Fruit fly (Drosophila melanogaster) whole organism, embryonic: ENCODE data around the gene NELF-B.
A peak's percentile ranks its signal among the peaks of the same experiment; 100 is the strongest.

ENCODE experiments used
- ATbp ChIP-seq: fragments of 200-800 bp; sonication (Bioruptor generic); optimal IDR thresholded peaks from 2 replicates; lab custom pipeline; 2017; ENCODE audit warnings: missing biosample characterization, mild to moderate bottlenecking, missing genetic modification characterization, missing genetic modification reagents
- Asciz ChIP-seq: fragments of 200-800 bp; sonication (Bioruptor generic); optimal IDR thresholded peaks from 2 replicates; lab custom pipeline; 2017; ENCODE audit warnings: missing biosample characterization, mild to moderate bottlenecking, missing genetic modification characterization, missing genetic modification reagents
- Blimp-1 ChIP-seq: fragments of 200-800 bp; sonication (Bioruptor generic); optimal IDR thresholded peaks from 3 replicates; lab custom pipeline; 2018; ENCODE audit warnings: missing biosample characterization, missing genetic modification characterization, mild to moderate bottlenecking, moderate library complexity, missing genetic modification reagents
- CG10959 ChIP-seq: fragments of 200-800 bp; sonication (Bioruptor generic); IDR thresholded peaks from 2 replicates; pipeline ENCODE4 v1.3.6; 2022; ENCODE audit warnings: missing biosample characterization, missing genetic modification characterization
- CG12155 ChIP-seq: fragments of 200-800 bp; sonication (Bioruptor generic); optimal IDR thresholded peaks from 3 replicates; lab custom pipeline; 2016; ENCODE audit warnings: missing biosample characterization, missing genetic modification characterization
- CG12299 ChIP-seq: fragments of 200-800 bp; sonication (Bioruptor generic); optimal IDR thresholded peaks from 2 replicates; lab custom pipeline; 2018; ENCODE audit warnings: missing biosample characterization, mild to moderate bottlenecking, missing genetic modification characterization
- CG13424 ChIP-seq: fragments of 200-800 bp; sonication (Bioruptor generic); optimal IDR thresholded peaks from 2 replicates; lab custom pipeline; 2019; ENCODE audit warnings: missing biosample characterization, mild to moderate bottlenecking, missing genetic modification characterization, moderate library complexity
- CG14441 ChIP-seq: fragments of 200-800 bp; sonication (Bioruptor generic); IDR thresholded peaks from 2 replicates; pipeline ENCODE4 v1.3.6; 2022; ENCODE audit warnings: missing biosample characterization, missing genetic modification characterization
- CG1603 ChIP-seq: fragments of 200-800 bp; sonication (Bioruptor generic); optimal IDR thresholded peaks from 2 replicates; lab custom pipeline; 2019; ENCODE audit warnings: missing biosample characterization, mild to moderate bottlenecking, missing genetic modification characterization, moderate library complexity
- CG17328 ChIP-seq: fragments of 200-800 bp; sonication (Bioruptor generic); IDR thresholded peaks from 2 replicates; pipeline ENCODE4 v1.3.6; 2022; ENCODE audit warnings: missing biosample characterization, missing genetic modification characterization
- CG1832 ChIP-seq: fragments of 200-800 bp; sonication (Bioruptor generic); optimal IDR thresholded peaks from 2 replicates; lab custom pipeline; 2017; ENCODE audit warnings: missing biosample characterization, mild to moderate bottlenecking, missing genetic modification characterization, inconsistent platforms
- CG18764 ChIP-seq: fragments of 200-800 bp; sonication (Bioruptor generic); optimal IDR thresholded peaks from 3 replicates; lab custom pipeline; 2016; ENCODE audit warnings: missing biosample characterization, missing genetic modification characterization
- CG30020 ChIP-seq: fragments of 200-800 bp; optimal IDR thresholded peaks from 2 replicates; lab custom pipeline; 2019; ENCODE audit warnings: missing biosample characterization, mild to moderate bottlenecking, missing genetic modification characterization, moderate library complexity
- CG31224 ChIP-seq: fragments of 200-800 bp; sonication (Bioruptor generic); IDR thresholded peaks from 2 replicates; pipeline ENCODE4 v1.3.6; 2022; ENCODE audit warnings: missing biosample characterization, missing genetic modification characterization
- CG31388 ChIP-seq: fragments of 200-800 bp; sonication (Bioruptor generic); optimal IDR thresholded peaks from 2 replicates; lab custom pipeline; 2016; ENCODE audit warnings: missing biosample characterization, missing genetic modification characterization
- CG32772 ChIP-seq: fragments of 200-800 bp; sonication (Bioruptor generic); IDR thresholded peaks from 2 replicates; pipeline ENCODE4 v1.3.6; 2022; ENCODE audit warnings: missing biosample characterization, missing genetic modification characterization
- CG3407 ChIP-seq: fragments of 200-800 bp; sonication (Bioruptor generic); optimal IDR thresholded peaks from 2 replicates; lab custom pipeline; 2018; ENCODE audit warnings: missing biosample characterization, mild to moderate bottlenecking, missing genetic modification characterization
- CG4360 ChIP-seq: fragments of 200-800 bp; sonication (Bioruptor generic); IDR thresholded peaks from 2 replicates; pipeline ENCODE4 v1.3.6; 2022; ENCODE audit warnings: missing biosample characterization, missing genetic modification characterization
- CG6689 ChIP-seq: fragments of 200-800 bp; sonication (Bioruptor generic); IDR thresholded peaks from 2 replicates; pipeline ENCODE4 v1.3.6; 2022; ENCODE audit warnings: missing biosample characterization, missing genetic modification characterization
- CG7963 ChIP-seq: fragments of 200-800 bp; sonication (Bioruptor generic); IDR thresholded peaks from 3 replicates; pipeline ENCODE4 v1.3.6; 2022; ENCODE audit warnings: missing biosample characterization, missing genetic modification characterization; ENCODE audit not compliant: partially characterized antibody
- CkIIα-i1 ChIP-seq: fragments of 200-800 bp; sonication (Bioruptor generic); IDR thresholded peaks from 2 replicates; pipeline ENCODE4 v1.3.6; 2022; ENCODE audit warnings: missing biosample characterization, missing genetic modification characterization
- CrebB ChIP-seq: fragments of 200-800 bp; sonication (Bioruptor generic); optimal IDR thresholded peaks from 3 replicates; lab custom pipeline; 2018; ENCODE audit warnings: missing biosample characterization, mild to moderate bottlenecking, missing genetic modification characterization
- D19B ChIP-seq: fragments of 200-800 bp; sonication (Bioruptor generic); optimal IDR thresholded peaks from 2 replicates; lab custom pipeline; 2017; ENCODE audit warnings: missing biosample characterization, mild to moderate bottlenecking, missing genetic modification characterization
- Dll ChIP-seq: fragments of 200-800 bp; sonication (Bioruptor generic); IDR thresholded peaks from 4 replicates; pipeline ENCODE4 v1.3.6; 2022; ENCODE audit warnings: missing biosample characterization, missing genetic modification characterization; ENCODE audit not compliant: partially characterized antibody
- Doc2 ChIP-seq: fragments of 200-800 bp; sonication (Bioruptor generic); IDR thresholded peaks from 2 replicates; pipeline ENCODE4 v1.3.6; 2022; ENCODE audit warnings: missing biosample characterization, missing genetic modification characterization
- Elba2 ChIP-seq: fragments of 200-800 bp; sonication (Bioruptor generic); optimal IDR thresholded peaks from 3 replicates; lab custom pipeline; 2016; ENCODE audit warnings: missing biosample characterization, missing genetic modification characterization
- Hmx ChIP-seq: fragments of 200-800 bp; sonication (Bioruptor generic); optimal IDR thresholded peaks from 2 replicates; lab custom pipeline; 2016; ENCODE audit warnings: missing biosample characterization, missing genetic modification characterization
- Mad ChIP-seq: fragments of 200-800 bp; sonication (Bioruptor generic); optimal IDR thresholded peaks from 2 replicates; lab custom pipeline; 2016; ENCODE audit warnings: missing biosample characterization, missing genetic modification characterization
- Mes4 ChIP-seq: fragments of 200-800 bp; sonication (Bioruptor generic); optimal IDR thresholded peaks from 2 replicates; lab custom pipeline; 2016; ENCODE audit warnings: missing biosample characterization, missing genetic modification characterization
- Myb ChIP-seq: fragments of 200-800 bp; sonication (Bioruptor generic); optimal IDR thresholded peaks from 2 replicates; lab custom pipeline; 2016; ENCODE audit warnings: missing biosample characterization, missing genetic modification characterization
- cad ChIP-seq: fragments of >200 bp; optimal IDR thresholded peaks from 2 replicates; lab custom pipeline; 2017; ENCODE audit warnings: missing biosample characterization, missing genetic modification characterization
- cg ChIP-seq: fragments of 200-800 bp; sonication (Bioruptor generic); optimal IDR thresholded peaks from 3 replicates; lab custom pipeline; 2019; ENCODE audit warnings: missing biosample characterization, mild to moderate bottlenecking, missing genetic modification characterization, moderate library complexity
- corto ChIP-seq: fragments of 200-800 bp; sonication (Bioruptor generic); optimal IDR thresholded peaks from 2 replicates; lab custom pipeline; 2016; ENCODE audit warnings: missing biosample characterization, mild to moderate bottlenecking, missing genetic modification characterization, moderate library complexity
- crp ChIP-seq, 2 experiments: fragments of 200-800 bp; sonication (Bioruptor generic); optimal IDR thresholded peaks; 2 replicates in 1 of 2; 3 replicates in 1 of 2; lab custom pipeline; 2017; ENCODE audit warnings: missing biosample characterization in 2 of 2, missing genetic modification characterization in 2 of 2, mild to moderate bottlenecking in 1 of 2, moderate library complexity in 1 of 2
- dysf ChIP-seq: fragments of 200-800 bp; sonication (Bioruptor generic); IDR thresholded peaks from 3 replicates; pipeline ENCODE4 v1.3.6; 2022; ENCODE audit warnings: missing biosample characterization, missing genetic modification characterization
- gro ChIP-seq: fragments of 200-800 bp; sonication (Bioruptor generic); optimal IDR thresholded peaks from 2 replicates; lab custom pipeline; 2016; ENCODE audit warnings: missing biosample characterization, missing genetic modification characterization
- gsb-n ChIP-seq: fragments of 200-800 bp; sonication (Bioruptor generic); optimal IDR thresholded peaks from 3 replicates; lab custom pipeline; 2018; ENCODE audit warnings: missing biosample characterization, mild to moderate bottlenecking, missing genetic modification characterization
- hbn ChIP-seq: fragments of 200-800 bp; sonication (Bioruptor generic); IDR thresholded peaks from 2 replicates; pipeline ENCODE4 v1.3.6; 2022; ENCODE audit warnings: missing biosample characterization, missing genetic modification characterization; ENCODE audit not compliant: partially characterized antibody
- hkb ChIP-seq, 2 experiments: fragments of 200-800 bp in 1 of 2; fragments of >200 bp in 1 of 2; sonication (Bioruptor generic) in 1 of 2; IDR thresholded peaks in 1 of 2; optimal IDR thresholded peaks in 1 of 2; 2 replicates each; pipeline versions ENCODE4 v1.3.6 to Lab custom; 2017 to 2022; ENCODE audit warnings: missing biosample characterization in 1 of 2, missing genetic modification characterization in 1 of 2
- kni ChIP-seq: fragments of 200-800 bp; sonication (Bioruptor generic); optimal IDR thresholded peaks from 3 replicates; lab custom pipeline; 2017; ENCODE audit warnings: mild to moderate bottlenecking, missing biosample characterization, missing genetic modification reagents, missing genetic modification characterization
- mld ChIP-seq: fragments of 200-800 bp; sonication (Bioruptor generic); IDR thresholded peaks from 3 replicates; pipeline ENCODE4 v1.3.6; 2022; ENCODE audit warnings: missing biosample characterization, missing genetic modification characterization; ENCODE audit not compliant: partially characterized antibody
- nau ChIP-seq: fragments of 200-800 bp; sonication (Bioruptor generic); optimal IDR thresholded peaks from 3 replicates; lab custom pipeline; 2017; ENCODE audit warnings: missing biosample characterization, mild to moderate bottlenecking, missing genetic modification characterization, missing genetic modification reagents
- pzg ChIP-seq: fragments of 200-800 bp; sonication (Bioruptor generic); optimal IDR thresholded peaks from 3 replicates; lab custom pipeline; 2018; ENCODE audit warnings: missing biosample characterization, mild to moderate bottlenecking, missing genetic modification characterization, moderate library complexity
- slou ChIP-seq: fragments of 200-800 bp; sonication (Bioruptor generic); optimal IDR thresholded peaks from 3 replicates; lab custom pipeline; 2016; ENCODE audit warnings: missing biosample characterization, missing genetic modification characterization
- zfh2 ChIP-seq: fragments of 200-800 bp; sonication (Bioruptor generic); optimal IDR thresholded peaks from 2 replicates; lab custom pipeline; 2016; ENCODE audit warnings: missing biosample characterization, missing genetic modification characterization

The NELF-B gene

dm6 chrX:7728251-7729164, at the start of gene NELF-B, which contains the start of gene CG12155 (continued):
- peak; percentile 58 for TF ChIP-seq CG30020 (tag; lab: Kevin White, UChicago)
- TF ChIP-seq Myb (GFP tag; lab: Kevin White, UChicago), result no peak
- TF ChIP-seq gro (GFP tag; lab: Kevin White, UChicago), result no peak
- TF ChIP-seq Doc2 (GFP tag; lab: Robert Waterston, UW), result no peak
- TF ChIP-seq CkIIα-i1, result no peak
- peak; percentile 49 for TF ChIP-seq slou
- TF ChIP-seq CG13424 (tag; lab: Kevin White, UChicago), result peak; percentile 58
- no peak for TF ChIP-seq cad (GFP tag; lab: Kevin White, UChicago)
- TF ChIP-seq corto (GFP tag; lab: Kevin White, UChicago), result no peak
- TF ChIP-seq CG31388 (GFP tag; lab: Kevin White, UChicago), result no peak
- TF ChIP-seq CG6689 (GFP tag; lab: Robert Waterston, UW), result peak; percentile 50; the same call in 1 of the 2 replicates
- no peak for TF ChIP-seq D19B (GFP tag; lab: Kevin White, UChicago)
- TF ChIP-seq gsb-n (tag; lab: Kevin White, UChicago), result no peak
- TF ChIP-seq Hmx, result no peak
- TF ChIP-seq CG1603 (tag; lab: Kevin White, UChicago), result no peak
- TF ChIP-seq CG4360 (GFP tag; lab: Robert Waterston, UW), result no peak
- TF ChIP-seq dysf (GFP tag; lab: Robert Waterston, UW), result 0 out of 3 replicates have a peak, but pooled peaks have one; percentile 32
- TF ChIP-seq Mes4 (GFP tag; lab: Kevin White, UChicago), result no peak
- TF ChIP-seq CG12155 (GFP tag; lab: Kevin White, UChicago), result peak; percentile 84
- no peak for TF ChIP-seq CG1832 (GFP tag; lab: Kevin White, UChicago)
- TF ChIP-seq kni, result no peak
- no peak; the same call in 1 of the 2 replicates for TF ChIP-seq CG14441 (GFP tag; lab: Robert Waterston, UW)
- peak; percentile 31 for TF ChIP-seq CG18764 (GFP tag; lab: Kevin White, UChicago)
- TF ChIP-seq Asciz (GFP tag; lab: Kevin White, UChicago), result no peak
- TF ChIP-seq CG17328 (GFP tag; lab: Robert Waterston, UW), result no peak
- TF ChIP-seq CG12299, result no peak
- no peak for TF ChIP-seq Blimp-1 (GFP tag; lab: Kevin White, UChicago)
- no peak for TF ChIP-seq hkb (optimal IDR thresholded peaks at IDR 0.05; lab: Kevin White, UChicago)
- TF ChIP-seq hkb (GFP tag; IDR thresholded peaks at IDR 0.05; lab: Robert Waterston, UW), result no peak
- no peak for TF ChIP-seq Mad (GFP tag; lab: Kevin White, UChicago)
- no peak for TF ChIP-seq mld (GFP tag; lab: Robert Waterston, UW)
- TF ChIP-seq CG3407 (GFP tag; lab: Kevin White, UChicago), result no peak
- peak; percentile 81 for TF ChIP-seq cg (GFP tag; lab: Kevin White, UChicago)
- TF ChIP-seq CG10959 (GFP tag; lab: Robert Waterston, UW), result no peak
- TF ChIP-seq crp (GFP tag; optimal IDR thresholded peaks at IDR 0.05; lab: Kevin White, UChicago), result no peak
- TF ChIP-seq ATbp (GFP tag; lab: Kevin White, UChicago), result no peak
- TF ChIP-seq CG7963, result no peak
- TF ChIP-seq Elba2 (GFP tag; lab: Kevin White, UChicago), result peak; percentile 8
- no peak for TF ChIP-seq CG31224
- TF ChIP-seq zfh2, result peak; percentile 23
- TF ChIP-seq nau (GFP tag; lab: Kevin White, UChicago), result no peak
- no peak for TF ChIP-seq CrebB (tag; lab: Kevin White, UChicago)
- no peak for TF ChIP-seq CG32772 (GFP tag; lab: Robert Waterston, UW)
- TF ChIP-seq pzg, result peak; percentile 33
- TF ChIP-seq hbn (GFP tag; lab: Robert Waterston, UW), result peak; percentile 31; the same call in 1 of the 2 replicates
- peak; percentile 70; the same call in 3 of the 4 replicates for TF ChIP-seq Dll (GFP tag; lab: Robert Waterston, UW)
